Worm (Caenorhabditis elegans) whole organism, L4 larva: ENCODE data around the gene Y53C12B.1.

ENCODE experiments used
- F10B5.3 ChIP-seq: sonication (generic microtip); optimal IDR thresholded peaks from 2 replicates; lab custom pipeline; 2016; ENCODE audit warnings: mild to moderate bottlenecking, missing genetic modification characterization, missing compliant biosample characterization
- T20F7.1 ChIP-seq: fragments of 200-800 bp; sonication (Bioruptor generic); optimal IDR thresholded peaks from 2 replicates; lab custom pipeline; 2018; ENCODE audit warnings: mild to moderate bottlenecking, missing genetic modification characterization, missing compliant biosample characterization
- Y48G9A.11 ChIP-seq: fragments of 200-800 bp; sonication (Bioruptor generic); IDR thresholded peaks from 2 replicates; pipeline ENCODE4 v1.3.6; 2022; ENCODE audit warnings: missing genetic modification reagents, missing genetic modification characterization, missing compliant biosample characterization
- Y5F2A.4 ChIP-seq: fragments of 200-800 bp; sonication (Bioruptor generic); optimal IDR thresholded peaks from 2 replicates; lab custom pipeline; 2018; ENCODE audit warnings: mild to moderate bottlenecking, missing genetic modification characterization, missing compliant biosample characterization
- ama-1 ChIP-seq: fragments of 150-350 bp; optimal IDR thresholded peaks from 2 replicates; lab custom pipeline; 2014; ENCODE audit warnings: inconsistent platforms, mixed read lengths
- ceh-44 ChIP-seq: fragments of 200-800 bp; sonication (Bioruptor generic); IDR thresholded peaks from 2 replicates; pipeline ENCODE4 v1.3.6; 2022; ENCODE audit warnings: missing genetic modification reagents, missing genetic modification characterization, missing compliant biosample characterization
- daf-12 ChIP-seq: fragments of 150-350 bp; optimal IDR thresholded peaks from 2 replicates; lab custom pipeline; 2014; ENCODE audit warnings: missing biosample characterization, missing genetic modification reagents, missing genetic modification characterization
- daf-16 ChIP-seq, 3 experiments: sonication (generic microtip); optimal IDR thresholded peaks; 2 replicates each; lab custom pipeline; 2016 to 2017; ENCODE audit warnings: missing genetic modification characterization in 3 of 3, missing genetic modification reagents in 3 of 3, mild to moderate bottlenecking in 2 of 3, missing compliant biosample characterization in 2 of 3, missing biosample characterization in 1 of 3, moderate library complexity in 1 of 3
- daf-19 ChIP-seq: fragments of 200-800 bp; sonication (Bioruptor generic); conservative IDR thresholded peaks from 2 replicates; pipeline ENCODE4 v1.3.6; 2022; ENCODE audit warnings: missing genetic modification characterization, missing compliant biosample characterization
- dmd-6 ChIP-seq: fragments of 200-800 bp; sonication (Bioruptor generic); IDR thresholded peaks from 2 replicates; pipeline ENCODE4 v1.3.6; 2022; ENCODE audit warnings: missing genetic modification reagents, missing genetic modification characterization, missing compliant biosample characterization
- dve-1 ChIP-seq: sonication (generic microtip); optimal IDR thresholded peaks from 2 replicates; lab custom pipeline; 2017; ENCODE audit warnings: antibody characterized with exemption, mild to moderate bottlenecking, missing genetic modification characterization, missing compliant biosample characterization; ENCODE audit not compliant: insufficient read depth
- egl-43 ChIP-seq: fragments of 200-800 bp; sonication (Bioruptor generic); IDR thresholded peaks from 2 replicates; pipeline ENCODE4 v1.3.6; 2022; ENCODE audit warnings: missing genetic modification reagents, missing genetic modification characterization, missing compliant biosample characterization
- gei-8 ChIP-seq: fragments of 200-800 bp; sonication (Bioruptor generic); optimal IDR thresholded peaks from 2 replicates; lab custom pipeline; 2018; ENCODE audit warnings: mild to moderate bottlenecking, missing genetic modification characterization, missing compliant biosample characterization
- hlh-11 ChIP-seq: fragments of 200-800 bp; sonication (Bioruptor generic); optimal IDR thresholded peaks from 2 replicates; lab custom pipeline; 2018; ENCODE audit warnings: mild to moderate bottlenecking, missing genetic modification characterization, missing compliant biosample characterization
- hlh-30 ChIP-seq: sonication (generic microtip); optimal IDR thresholded peaks from 2 replicates; lab custom pipeline; 2017; ENCODE audit warnings: antibody characterized with exemption, mild to moderate bottlenecking, missing genetic modification characterization, missing compliant biosample characterization; ENCODE audit not compliant: insufficient read depth
- lin-13 ChIP-seq: fragments of 150-350 bp; optimal IDR thresholded peaks from 2 replicates; lab custom pipeline; 2014; ENCODE audit warnings: missing biosample characterization, missing genetic modification reagents, missing genetic modification characterization
- lin-39 ChIP-seq: fragments of 150-350 bp; optimal IDR thresholded peaks from 2 replicates; lab custom pipeline; 2014; ENCODE audit warnings: missing biosample characterization, missing genetic modification reagents, missing genetic modification characterization
- lsy-2 ChIP-seq, 2 experiments: fragments of 150-350 bp in 1 of 2; sonication (generic microtip) in 1 of 2; optimal IDR thresholded peaks; 2 replicates each; lab custom pipeline; 2014 to 2017; ENCODE audit warnings: missing biosample characterization in 2 of 2, missing genetic modification characterization in 2 of 2
- mdl-1 ChIP-seq, 2 experiments: fragments of 150-350 bp in 1 of 2; sonication (generic microtip) in 1 of 2; optimal IDR thresholded peaks; 2 replicates each; lab custom pipeline; 2014 to 2017; ENCODE audit warnings: missing biosample characterization in 2 of 2, missing genetic modification characterization in 2 of 2
- mep-1 ChIP-seq: fragments of 150-350 bp; sonication (generic microtip); optimal IDR thresholded peaks from 3 replicates; lab custom pipeline; 2014; ENCODE audit warnings: missing biosample characterization, missing genetic modification characterization
- mxl-2 ChIP-seq: fragments of 200-800 bp; sonication (Bioruptor generic); conservative IDR thresholded peaks from 2 replicates; pipeline ENCODE4 v1.3.6; 2022; ENCODE audit warnings: missing genetic modification reagents, missing genetic modification characterization, missing compliant biosample characterization
- nhr-10 ChIP-seq: fragments of 150-350 bp; optimal IDR thresholded peaks from 2 replicates; lab custom pipeline; 2014; ENCODE audit warnings: missing biosample characterization, missing genetic modification characterization
- nhr-102 ChIP-seq: sonication (generic microtip); optimal IDR thresholded peaks from 2 replicates; lab custom pipeline; 2016; ENCODE audit warnings: mild to moderate bottlenecking, missing genetic modification characterization, moderate library complexity, missing compliant biosample characterization
- nhr-11 ChIP-seq: fragments of 150-350 bp; optimal IDR thresholded peaks from 2 replicates; lab custom pipeline; 2014; ENCODE audit warnings: missing biosample characterization, missing genetic modification characterization
- nhr-25 ChIP-seq: sonication (generic microtip); optimal IDR thresholded peaks from 2 replicates; lab custom pipeline; 2017; ENCODE audit warnings: missing genetic modification characterization, mild to moderate bottlenecking, missing compliant biosample characterization, antibody characterized with exemption, moderate library complexity, borderline replicate concordance; ENCODE audit not compliant: insufficient read depth
- nhr-28 ChIP-seq: fragments of 150-350 bp; optimal IDR thresholded peaks from 2 replicates; lab custom pipeline; 2014; ENCODE audit warnings: missing biosample characterization, missing genetic modification characterization
- nhr-48 ChIP-seq: sonication (generic microtip); optimal IDR thresholded peaks from 2 replicates; lab custom pipeline; 2016; ENCODE audit warnings: mild to moderate bottlenecking, missing genetic modification characterization, missing compliant biosample characterization
- nhr-77 ChIP-seq: fragments of 150-350 bp; optimal IDR thresholded peaks from 2 replicates; lab custom pipeline; 2014; ENCODE audit warnings: missing biosample characterization, missing genetic modification characterization
- pha-4 ChIP-seq, 2 experiments: fragments of 150-350 bp in 1 of 2; fragments of 200-800 bp in 1 of 2; sonication (Bioruptor generic) in 1 of 2; IDR thresholded peaks in 1 of 2; optimal IDR thresholded peaks in 1 of 2; 2 replicates each; pipeline versions ENCODE4 v1.3.6 to Lab custom; 2014 to 2022; ENCODE audit warnings: missing genetic modification characterization in 2 of 2, missing genetic modification reagents in 2 of 2, missing biosample characterization in 1 of 2, missing compliant biosample characterization in 1 of 2
- php-3 ChIP-seq: fragments of 200-800 bp; sonication (Bioruptor generic); IDR thresholded peaks from 2 replicates; pipeline ENCODE4 v1.3.6; 2022; ENCODE audit warnings: missing genetic modification reagents, missing genetic modification characterization, missing compliant biosample characterization
- pqm-1 ChIP-seq: sonication (generic microtip); optimal IDR thresholded peaks from 2 replicates; lab custom pipeline; 2017; ENCODE audit warnings: missing biosample characterization, missing genetic modification characterization
- sdz-12 ChIP-seq: fragments of 200-800 bp; sonication (Bioruptor generic); optimal IDR thresholded peaks from 2 replicates; lab custom pipeline; 2018; ENCODE audit warnings: mild to moderate bottlenecking, missing genetic modification characterization, missing compliant biosample characterization
- snpc-4 ChIP-seq: fragments of 150-350 bp; optimal IDR thresholded peaks from 2 replicates; lab custom pipeline; 2014; ENCODE audit warnings: missing biosample characterization, missing genetic modification characterization
- spr-3 ChIP-seq: fragments of 200-800 bp; sonication (Bioruptor generic); optimal IDR thresholded peaks from 2 replicates; lab custom pipeline; 2018; ENCODE audit warnings: mild to moderate bottlenecking, missing genetic modification characterization, missing compliant biosample characterization
- tra-1 ChIP-seq: fragments of 200-800 bp; sonication (Bioruptor generic); IDR thresholded peaks from 2 replicates; pipeline ENCODE4 v1.3.6; 2022; ENCODE audit warnings: missing genetic modification reagents, missing genetic modification characterization, missing compliant biosample characterization
- unc-130 ChIP-seq: sonication (generic microtip); optimal IDR thresholded peaks from 2 replicates; lab custom pipeline; 2016; ENCODE audit warnings: missing genetic modification reagents, missing genetic modification characterization, missing compliant biosample characterization
- unc-62 ChIP-seq, 3 experiments: fragments of 150-350 bp in 1 of 3; sonication (generic microtip); optimal IDR thresholded peaks in 2 of 3; peaks in 1 of 3; 1 replicate in 1 of 3; 2 replicates in 2 of 3; lab custom pipeline; 2014 to 2017; ENCODE audit warnings: missing biosample characterization in 3 of 3, missing genetic modification characterization in 3 of 3, missing genetic modification reagents in 3 of 3, missing genotype in 1 of 3
- vab-7 ChIP-seq: fragments of 200-800 bp; sonication (Bioruptor generic); IDR thresholded peaks from 2 replicates; pipeline ENCODE4 v1.3.6; 2022; ENCODE audit warnings: missing genetic modification reagents, missing genetic modification characterization, missing compliant biosample characterization
- zip-2 ChIP-seq: fragments of 150-350 bp; optimal IDR thresholded peaks from 2 replicates; lab custom pipeline; 2014; ENCODE audit warnings: missing biosample characterization, missing genetic modification characterization
- ztf-11 ChIP-seq: fragments of 150-350 bp; optimal IDR thresholded peaks from 2 replicates; lab custom pipeline; 2014; ENCODE audit warnings: missing biosample characterization, missing genetic modification characterization

Y53C12B.1 gene

DNA sequence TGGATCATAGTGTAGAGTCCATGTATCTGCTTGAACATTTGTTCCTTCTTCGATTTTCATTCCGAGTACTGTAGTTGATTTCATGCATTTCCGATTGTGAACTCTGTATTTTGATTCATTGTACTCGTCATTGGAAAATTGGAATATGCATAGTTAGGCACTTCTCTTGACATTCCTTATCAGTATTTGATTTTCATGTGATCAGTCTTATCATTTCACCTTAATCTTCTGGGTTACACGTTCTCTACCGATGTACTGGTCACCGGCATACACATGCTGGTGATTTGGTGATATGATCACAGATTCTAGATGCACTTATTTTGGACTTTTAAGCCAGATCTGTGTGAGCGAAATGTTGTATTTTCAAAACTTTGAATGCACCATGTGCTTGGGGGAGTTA is 45.3 kb upstream of the Y53C12B.1 start (continued):
- TF ChIP-seq mxl-2 (no peak), spr-3 (no peak), gei-8 (GFP tag; lab: Kevin White, UChicago) (no peak), ama-1 (lab: Kevin White, UChicago) (no peak), daf-16 (GFP tag; optimal IDR thresholded peaks at IDR 0.05; lab: Kevin White, UChicago) (no peak), daf-16 (tag; optimal IDR thresholded peaks at IDR 0.05; lab: Kevin White, UChicago) (peak; percentile 82)

DNA sequence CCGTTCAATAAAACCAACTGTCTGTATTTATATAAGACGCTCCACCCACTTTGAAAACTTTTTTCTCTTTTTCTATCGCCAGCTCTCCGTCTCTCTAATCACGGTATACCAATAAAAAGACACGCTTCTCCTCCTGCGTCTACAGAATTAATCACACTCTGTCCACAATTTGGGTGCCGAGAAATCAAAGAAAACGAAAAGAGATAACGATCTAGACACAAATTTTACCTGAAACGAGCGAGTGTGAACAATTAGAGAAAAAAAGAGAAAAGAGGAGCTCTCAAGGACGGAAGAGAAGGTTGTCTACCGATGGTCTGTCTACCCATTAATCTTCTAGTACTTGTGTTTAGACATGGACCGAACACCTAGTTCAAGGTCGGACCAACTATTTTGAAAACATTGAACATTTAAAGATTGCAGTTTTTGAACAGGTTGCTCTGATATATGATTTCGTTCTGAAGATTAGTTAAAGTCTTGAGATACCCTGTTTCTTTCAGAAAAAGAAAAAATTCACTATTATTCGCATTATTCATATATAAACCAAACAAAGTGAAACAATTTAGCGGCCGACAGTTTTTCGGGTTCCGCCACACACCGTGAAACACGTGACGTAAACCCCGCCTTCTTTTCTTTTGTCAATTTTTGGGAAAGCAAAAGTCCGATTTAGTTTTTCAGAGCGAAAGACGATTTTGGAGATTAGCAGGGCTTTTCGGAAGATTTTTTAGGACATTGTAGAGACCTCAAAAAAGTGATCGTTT is 41.7 kb upstream of the Y53C12B.1 start, which contains the start of gene cyp-13A2:
cyp-13A2 (minus strand) TSS at position 235 of the 758 bp plus-strand sequence.
- TF ChIP-seq Y48G9A.11 (GFP tag; lab: Robert Waterston, UW) (0 out of 2 replicates have a peak, but pooled peaks have one; percentile 23), snpc-4 (tag; lab: Kevin White, UChicago) (peak; percentile 83), dmd-6 (GFP tag; lab: Robert Waterston, UW) (peak; percentile 87), zip-2 (tag; lab: Kevin White, UChicago) (no peak), nhr-25 (tag; lab: Kevin White, UChicago) (peak; percentile 33), hlh-30 (tag; lab: Kevin White, UChicago) (peak; percentile 24), nhr-48 (tag; lab: Kevin White, UChicago) (peak; percentile 29), T20F7.1 (GFP tag; lab: Kevin White, UChicago) (peak; percentile 16), daf-19 (GFP tag; lab: Robert Waterston, UW) (no peak), egl-43 (GFP tag; lab: Robert Waterston, UW) (no peak), unc-62 (GFP tag; optimal IDR thresholded peaks at IDR 0.05 in 1 of 2; lab: Kevin White, UChicago) (peak in 1 of 2 experiments; percentile 91), unc-62 (tag; optimal IDR thresholded peaks at IDR 0.05; lab: Kevin White, UChicago) (no peak), unc-130 (no peak), ceh-44 (GFP tag; lab: Robert Waterston, UW) (no peak), sdz-12 (GFP tag; lab: Kevin White, UChicago) (no peak), lin-13 (peak; percentile 5), daf-16 (GFP tag; optimal IDR thresholded peaks at IDR 0.05; lab: Kevin White, UChicago) (no peak), daf-16 (tag; optimal IDR thresholded peaks at IDR 0.05; lab: Kevin White, UChicago) (peak; percentile 28), php-3 (GFP tag; lab: Robert Waterston, UW) (peak; percentile 64), lsy-2 (tag; optimal IDR thresholded peaks at IDR 0.05; lab: Kevin White, UChicago) (peak; percentile 22 to 50), ztf-11 (tag; lab: Kevin White, UChicago) (no peak), nhr-28 (peak; percentile 86), lin-39 (no peak), Y5F2A.4 (GFP tag; lab: Kevin White, UChicago) (no peak), nhr-10 (peak; percentile 57), pqm-1 (tag; lab: Kevin White, UChicago) (peak; percentile 46), pha-4 (GFP tag; IDR thresholded peaks at IDR 0.05; lab: Robert Waterston, UW) (0 out of 2 replicates have a peak, but pooled peaks have one; percentile 13), pha-4 (tag; optimal IDR thresholded peaks at IDR 0.05; lab: Kevin White, UChicago) (peak; percentile 34), vab-7 (GFP tag; lab: Robert Waterston, UW) (no peak), nhr-11 (tag; lab: Kevin White, UChicago) (peak; percentile 80), nhr-77 (peak; percentile 15), F10B5.3 (no peak), daf-12 (no peak), mep-1 (tag; lab: Kevin White, UChicago) (peak; percentile 58), hlh-11 (peak; percentile 85), nhr-102 (tag; lab: Kevin White, UChicago) (peak; percentile 68), tra-1 (peak; percentile 27; the same call in 1 of the 2 replicates), dve-1 (peak; percentile 77), mdl-1 (tag; optimal IDR thresholded peaks at IDR 0.05; lab: Kevin White, UChicago) (peak in 1 of 2 experiments; percentile 22), gei-8 (GFP tag; lab: Kevin White, UChicago) (no peak)
